Worm (Caenorhabditis elegans) whole organism, early embryonic: ENCODE results near the gene ZK813.4.

ENCODE experiments used
- B0310.2 ChIP-seq: sonication (generic microtip); optimal IDR thresholded peaks from 2 replicates; lab custom pipeline; 2016; ENCODE audit warnings: mild to moderate bottlenecking, missing genetic modification characterization, missing compliant biosample characterization
- F13C5.2 ChIP-seq: sonication (generic microtip); optimal IDR thresholded peaks from 2 replicates; lab custom pipeline; 2017; ENCODE audit warnings: mild to moderate bottlenecking, missing genetic modification characterization, inconsistent platforms, missing compliant biosample characterization
- aly-1 ChIP-seq: sonication (generic microtip); optimal IDR thresholded peaks from 2 replicates; lab custom pipeline; 2016; ENCODE audit warnings: missing genetic modification characterization, missing compliant biosample characterization
- ama-1 ChIP-seq: fragments of 150-350 bp; optimal IDR thresholded peaks from 2 replicates; lab custom pipeline; 2014
- ceh-13 ChIP-seq: fragments of 200-800 bp; sonication (Bioruptor generic); optimal IDR thresholded peaks from 2 replicates; lab custom pipeline; 2018; ENCODE audit warnings: mild to moderate bottlenecking, missing genetic modification characterization, missing compliant biosample characterization
- ceh-36 ChIP-seq: sonication (generic microtip); optimal IDR thresholded peaks from 2 replicates; lab custom pipeline; 2016; ENCODE audit warnings: missing genetic modification characterization, inconsistent platforms, missing compliant biosample characterization
- ets-7 ChIP-seq: sonication (generic microtip); optimal IDR thresholded peaks from 2 replicates; lab custom pipeline; 2016; ENCODE audit warnings: missing genotype, missing genetic modification characterization, missing compliant biosample characterization
- flt-1 ChIP-seq: fragments of 200-800 bp; sonication (Bioruptor generic); IDR thresholded peaks from 2 replicates; pipeline ENCODE4 v1.3.6; 2022; ENCODE audit warnings: missing genetic modification characterization, missing compliant biosample characterization
- hmbx-1 ChIP-seq: sonication (generic microtip); optimal IDR thresholded peaks from 2 replicates; lab custom pipeline; 2016; ENCODE audit warnings: mild to moderate bottlenecking, missing genetic modification characterization, missing compliant biosample characterization
- hmg-4 ChIP-seq: fragments of 200-800 bp; sonication (Bioruptor generic); optimal IDR thresholded peaks from 2 replicates; lab custom pipeline; 2018; ENCODE audit warnings: mild to moderate bottlenecking, missing genetic modification characterization, missing compliant biosample characterization
- hnd-1 ChIP-seq: sonication (generic microtip); optimal IDR thresholded peaks from 2 replicates; lab custom pipeline; 2016; ENCODE audit warnings: missing genetic modification characterization, missing compliant biosample characterization
- pes-1 ChIP-seq: fragments of 200-800 bp; sonication (Bioruptor generic); IDR thresholded peaks from 2 replicates; pipeline ENCODE4 v1.3.6; 2022; ENCODE audit warnings: missing genetic modification reagents, missing genetic modification characterization, missing compliant biosample characterization
- scrt-1 ChIP-seq: fragments of 200-800 bp; sonication (Bioruptor generic); IDR thresholded peaks from 2 replicates; pipeline ENCODE4 v1.3.6; 2022; ENCODE audit warnings: missing genetic modification characterization, missing compliant biosample characterization
- sea-1 ChIP-seq: fragments of 200-800 bp; sonication (Bioruptor generic); conservative IDR thresholded peaks from 2 replicates; pipeline ENCODE4 v1.3.6; 2022; ENCODE audit warnings: missing genetic modification characterization, missing compliant biosample characterization
- tbx-11 ChIP-seq: fragments of 200-800 bp; sonication (Bioruptor generic); IDR thresholded peaks from 2 replicates; pipeline ENCODE4 v1.3.6; 2022; ENCODE audit warnings: missing genetic modification characterization, missing compliant biosample characterization
- tbx-37 ChIP-seq: fragments of 200-800 bp; sonication (Bioruptor generic); conservative IDR thresholded peaks from 2 replicates; pipeline ENCODE4 v1.3.6; 2022; ENCODE audit warnings: missing genetic modification reagents, missing genetic modification characterization, missing compliant biosample characterization
- tra-4 ChIP-seq: sonication (generic microtip); optimal IDR thresholded peaks from 2 replicates; lab custom pipeline; 2017; ENCODE audit warnings: missing genetic modification characterization, missing compliant biosample characterization

The ZK813.4 gene

DNA sequence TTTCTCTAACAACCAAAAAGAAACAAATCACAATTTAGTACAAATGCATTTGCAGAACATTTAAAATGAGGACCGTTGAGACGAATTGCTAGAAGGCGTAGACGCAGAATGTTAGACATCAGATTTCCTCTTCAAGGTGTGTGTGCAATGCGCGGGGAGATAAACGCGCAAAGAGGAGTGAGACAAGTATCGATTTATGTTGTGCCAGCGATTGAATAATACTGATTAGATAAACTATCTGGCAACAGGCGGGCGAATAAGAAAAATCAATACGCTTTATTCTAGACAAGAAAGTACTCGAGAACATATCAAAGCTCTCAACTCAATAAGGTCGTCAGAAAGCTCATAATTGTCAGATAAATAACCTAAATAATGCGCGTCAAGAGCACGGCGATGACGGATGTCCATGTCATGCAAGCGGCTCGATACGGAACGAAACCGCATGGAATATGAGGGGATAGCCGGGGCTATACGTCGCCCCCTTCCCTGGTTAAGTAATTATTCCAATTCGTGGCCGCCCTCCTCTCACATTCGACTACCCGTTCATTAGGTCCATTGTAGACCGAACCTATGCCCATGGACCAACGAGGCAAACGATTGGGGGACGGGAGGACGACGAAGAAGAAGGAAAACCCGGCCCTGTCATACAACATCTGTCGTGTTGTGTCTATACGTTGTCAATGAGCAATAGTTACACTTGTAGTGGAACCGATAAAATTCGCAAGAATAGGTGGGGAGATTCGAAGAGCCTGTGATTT is 37.3 kb upstream of the ZK813.4 start:
- TF ChIP-seq aly-1 (tag; lab: Kevin White, UChicago) (no peak), F13C5.2 (tag; lab: Kevin White, UChicago) (no peak), hmg-4 (GFP tag; lab: Kevin White, UChicago) (peak; percentile 65), ets-7 (tag; lab: Kevin White, UChicago) (no peak), ceh-36 (tag; lab: Kevin White, UChicago) (no peak)

- TF ChIP-seq ceh-13 (no peak), ceh-36 (tag; lab: Kevin White, UChicago) (no peak), sea-1 (GFP tag; lab: Robert Waterston, UW) (no peak), hnd-1 (tag; lab: Kevin White, UChicago) (no peak), hmbx-1 (tag; lab: Kevin White, UChicago) (no peak), ama-1 (lab: Kevin White, UChicago) (no peak), tbx-11 (GFP tag; lab: Robert Waterston, UW) (no peak), F13C5.2 (tag; lab: Kevin White, UChicago) (no peak), pes-1 (no peak), scrt-1 (GFP tag; lab: Robert Waterston, UW) (no peak), B0310.2 (no peak), aly-1 (tag; lab: Kevin White, UChicago) (no peak), ets-7 (tag; lab: Kevin White, UChicago) (no peak), flt-1 (no peak), tbx-37 (GFP tag; lab: Robert Waterston, UW) (no peak), hmg-4 (GFP tag; lab: Kevin White, UChicago) (no peak), tra-4 (tag; lab: Kevin White, UChicago) (no peak)
Measured at ce11 chrX:3465785-3466184, 35.9 kb upstream of the ZK813.4 start, which contains the start of the genes ZK377.15 and sax-3. Gene ZK377.15, minus strand, starts transcription at chrX:3465885. Gene sax-3, minus strand, starts transcription at chrX:3465927.

DNA sequence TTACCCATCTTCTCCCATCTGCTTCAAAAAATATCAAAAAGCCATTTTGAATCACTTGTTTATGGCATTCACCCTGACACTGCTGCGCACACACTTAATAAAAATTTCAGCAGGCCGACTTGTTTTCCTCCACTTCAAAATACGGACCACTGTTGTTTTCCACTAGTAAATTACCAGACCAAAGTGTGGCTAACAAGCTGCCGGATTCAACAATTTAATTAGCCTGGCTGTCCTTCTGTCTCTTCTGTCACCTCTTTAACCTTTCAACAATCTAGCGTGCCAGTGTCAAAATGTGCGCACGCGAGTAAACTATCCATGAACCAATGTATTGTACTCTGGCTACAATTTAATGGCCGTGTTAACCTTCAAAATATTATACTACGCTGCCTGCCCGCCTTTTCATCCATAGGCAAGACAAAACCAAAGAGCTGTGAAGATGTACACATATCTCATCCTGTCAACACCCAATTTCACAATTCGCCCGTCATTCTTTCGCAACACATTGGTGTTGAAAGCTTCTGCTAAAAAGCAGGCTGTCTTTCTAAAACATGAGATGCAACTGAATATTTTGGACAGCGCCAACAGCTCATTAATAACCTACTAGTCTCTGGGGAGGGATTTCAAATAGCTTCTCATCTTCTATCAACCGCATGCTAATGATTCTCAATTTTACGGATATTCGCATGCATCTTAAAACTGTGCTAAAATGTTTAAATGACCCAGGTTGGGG is 34.6 kb upstream of the ZK813.4 start:
- TF ChIP-seq hnd-1 (tag; lab: Kevin White, UChicago) (no peak), aly-1 (tag; lab: Kevin White, UChicago) (no peak), scrt-1 (GFP tag; lab: Robert Waterston, UW) (no peak), F13C5.2 (tag; lab: Kevin White, UChicago) (no peak), ama-1 (lab: Kevin White, UChicago) (no peak), tbx-37 (GFP tag; lab: Robert Waterston, UW) (no peak), ets-7 (tag; lab: Kevin White, UChicago) (no peak)

DNA sequence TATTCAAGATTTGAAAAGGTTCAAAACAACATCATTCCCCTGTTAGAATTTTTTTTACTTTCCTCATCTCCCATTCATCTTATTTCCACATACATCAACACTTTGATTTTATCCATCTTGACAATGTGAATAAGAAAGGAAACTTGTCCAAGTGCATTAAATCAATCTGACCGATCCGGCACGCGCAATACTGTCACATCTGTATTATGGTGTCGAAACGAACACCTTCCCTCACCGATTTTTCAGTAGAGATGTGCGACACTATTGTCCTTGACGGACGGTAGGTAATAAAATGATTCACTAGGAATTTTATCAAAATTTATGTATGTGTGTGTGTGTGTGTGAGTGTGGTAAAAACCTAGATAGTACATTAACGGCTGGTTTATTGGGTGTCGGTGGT is 34.0 kb upstream of the ZK813.4 start:
- TF ChIP-seq hnd-1 (tag; lab: Kevin White, UChicago), result no peak
- TF ChIP-seq ets-7 (tag; lab: Kevin White, UChicago), result no peak
- TF ChIP-seq scrt-1 (GFP tag; lab: Robert Waterston, UW), result no peak
- TF ChIP-seq ceh-13, result no peak
- no peak for TF ChIP-seq ceh-36 (tag; lab: Kevin White, UChicago)
- no peak for TF ChIP-seq hmbx-1 (tag; lab: Kevin White, UChicago)
- TF ChIP-seq B0310.2, result no peak
- TF ChIP-seq sea-1 (GFP tag; lab: Robert Waterston, UW), result no peak
- TF ChIP-seq F13C5.2 (tag; lab: Kevin White, UChicago), result no peak
- TF ChIP-seq tbx-37 (GFP tag; lab: Robert Waterston, UW), result no peak
- TF ChIP-seq tra-4 (tag; lab: Kevin White, UChicago), result no peak
- TF ChIP-seq hmg-4 (GFP tag; lab: Kevin White, UChicago), result no peak

ce11 chrX:3462086-3462485 is 32.2 kb upstream of the ZK813.4 start:
- TF ChIP-seq ama-1 (lab: Kevin White, UChicago) (no peak), sea-1 (GFP tag; lab: Robert Waterston, UW) (no peak), tbx-37 (GFP tag; lab: Robert Waterston, UW) (no peak), ets-7 (tag; lab: Kevin White, UChicago) (no peak), F13C5.2 (tag; lab: Kevin White, UChicago) (no peak), flt-1 (no peak), tbx-11 (GFP tag; lab: Robert Waterston, UW) (no peak), hnd-1 (tag; lab: Kevin White, UChicago) (no peak), hmg-4 (GFP tag; lab: Kevin White, UChicago) (no peak)

- no peak for TF ChIP-seq scrt-1 (GFP tag; lab: Robert Waterston, UW)
- no peak for TF ChIP-seq ceh-13
- TF ChIP-seq F13C5.2 (tag; lab: Kevin White, UChicago), result no peak
- no peak for TF ChIP-seq ama-1 (lab: Kevin White, UChicago)
- TF ChIP-seq pes-1, result no peak
- TF ChIP-seq B0310.2, result no peak
- TF ChIP-seq sea-1 (GFP tag; lab: Robert Waterston, UW), result no peak
- no peak for TF ChIP-seq ets-7 (tag; lab: Kevin White, UChicago)
- no peak for TF ChIP-seq tra-4 (tag; lab: Kevin White, UChicago)
- TF ChIP-seq hnd-1 (tag; lab: Kevin White, UChicago), result no peak
- no peak for TF ChIP-seq hmbx-1 (tag; lab: Kevin White, UChicago)
- no peak for TF ChIP-seq aly-1 (tag; lab: Kevin White, UChicago)
- TF ChIP-seq tbx-37 (GFP tag; lab: Robert Waterston, UW), result no peak
- no peak for TF ChIP-seq flt-1
- TF ChIP-seq ceh-36 (tag; lab: Kevin White, UChicago), result no peak
- no peak for TF ChIP-seq tbx-11 (GFP tag; lab: Robert Waterston, UW)
- no peak for TF ChIP-seq hmg-4 (GFP tag; lab: Kevin White, UChicago)
Measured at ce11 chrX:3455561-3455960, 25.6 kb upstream of the ZK813.4 start.
